Fruit fly (Drosophila melanogaster) S2 (cell line): ENCODE results near the gene ArfGAP1.

ENCODE experiments used
- CG8478 ChIP-seq: fragments of >200 bp; optimal IDR thresholded peaks from 2 replicates; lab custom pipeline; 2018
- CTCF ChIP-seq, 2 experiments: fragments of >200 bp; optimal IDR thresholded peaks; 2 replicates each; lab custom pipeline; 2018

DNA sequence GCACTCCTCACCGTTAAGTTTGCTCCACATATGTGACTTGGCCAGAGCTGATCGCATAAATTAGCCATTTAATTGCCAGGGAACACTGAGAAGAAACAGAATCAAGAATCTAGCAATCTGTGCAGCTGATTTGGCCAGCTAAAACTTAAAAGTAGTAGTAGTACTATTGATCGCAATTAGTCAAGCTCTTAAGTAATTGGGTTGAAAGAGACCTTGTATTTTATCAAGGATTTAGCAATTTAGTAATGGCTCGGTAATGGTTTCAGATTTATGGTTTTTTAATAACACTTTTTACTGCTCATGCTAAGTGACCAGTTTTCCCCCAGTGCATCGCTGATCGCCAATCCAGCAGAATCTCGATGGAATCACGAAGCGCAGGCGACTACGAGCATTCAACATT is 37.7 kb upstream of the ArfGAP1 start:
- TF ChIP-seq CTCF (optimal IDR thresholded peaks at IDR 0.05; lab: Kevin White, UChicago): no peak
- TF ChIP-seq CG8478 (lab: Kevin White, UChicago): no peak
